Worm (Caenorhabditis elegans) whole organism, L1 larva: ENCODE measurements around the gene clk-2.

Source experiments
- C16A3.4 ChIP-seq: fragments of 150-350 bp; optimal IDR thresholded peaks from 2 replicates; lab custom pipeline; 2014; ENCODE audit warnings: missing biosample characterization, missing genetic modification characterization
- blmp-1 ChIP-seq: fragments of 150-350 bp; optimal IDR thresholded peaks from 2 replicates; lab custom pipeline; 2014; ENCODE audit warnings: missing biosample characterization, missing genetic modification characterization
- dpl-1 ChIP-seq, 3 experiments: fragments of 150-350 bp in 2 of 3; sonication (generic microtip) in 1 of 3; optimal IDR thresholded peaks; 2 replicates each; lab custom pipeline; 2014 to 2017; ENCODE audit warnings: missing biosample characterization in 3 of 3, missing genetic modification characterization in 3 of 3, missing genetic modification reagents in 3 of 3
- dsc-1 ChIP-seq: sonication (generic microtip); optimal IDR thresholded peaks from 2 replicates; lab custom pipeline; 2016; ENCODE audit warnings: mild to moderate bottlenecking, missing genetic modification characterization, missing compliant biosample characterization
- efl-1 ChIP-seq, 4 experiments: fragments of 150-350 bp; optimal IDR thresholded peaks in 3 of 4; peaks in 1 of 4; 1 replicate in 1 of 4; 2 replicates in 3 of 4; lab custom pipeline; 2014; ENCODE audit warnings: missing biosample characterization in 2 of 4, missing genetic modification characterization in 2 of 4, missing genetic modification reagents in 2 of 4
- egl-27 ChIP-seq, 2 experiments: fragments of 150-350 bp in 1 of 2; sonication (generic microtip); optimal IDR thresholded peaks; 3 replicates each; lab custom pipeline; 2017 to 2018; ENCODE audit warnings: missing biosample characterization in 2 of 2, missing genetic modification characterization in 2 of 2, missing genetic modification reagents in 2 of 2
- elt-2 ChIP-seq: sonication (generic microtip); optimal IDR thresholded peaks from 2 replicates; lab custom pipeline; 2016; ENCODE audit warnings: missing genetic modification characterization, mild to moderate bottlenecking, inconsistent platforms, missing compliant biosample characterization, missing genetic modification reagents
- elt-3 ChIP-seq, 6 experiments: fragments of 150-350 bp in 1 of 6; sonication (generic microtip); optimal IDR thresholded peaks; 2 replicates each; lab custom pipeline; 2017 to 2018; ENCODE audit warnings: missing biosample characterization in 6 of 6, missing genetic modification characterization in 6 of 6, inconsistent platforms in 1 of 6
- ets-5 ChIP-seq: fragments of 200-800 bp; sonication (Bioruptor generic); IDR thresholded peaks from 2 replicates; pipeline ENCODE4 v1.3.6; 2022; ENCODE audit warnings: missing genetic modification characterization, missing compliant biosample characterization
- fkh-10 ChIP-seq: sonication (generic microtip); optimal IDR thresholded peaks from 2 replicates; lab custom pipeline; 2017; ENCODE audit warnings: missing biosample characterization, missing genetic modification reagents, missing genetic modification characterization
- grh-1 ChIP-seq: fragments of 200-800 bp; sonication (Bioruptor generic); IDR thresholded peaks from 2 replicates; pipeline ENCODE4 v1.3.6; 2022; ENCODE audit warnings: missing genetic modification reagents, missing genetic modification characterization, missing compliant biosample characterization
- hlh-17 ChIP-seq: fragments of 200-800 bp; sonication (Bioruptor generic); optimal IDR thresholded peaks from 2 replicates; lab custom pipeline; 2018; ENCODE audit warnings: missing genetic modification characterization, mild to moderate bottlenecking, missing compliant biosample characterization, moderate library complexity, borderline replicate concordance
- hlh-4 ChIP-seq: sonication (generic microtip); optimal IDR thresholded peaks from 2 replicates; lab custom pipeline; 2016; ENCODE audit warnings: mild to moderate bottlenecking, missing genetic modification characterization, missing compliant biosample characterization
- lin-13 ChIP-seq: fragments of 150-350 bp; optimal IDR thresholded peaks from 2 replicates; lab custom pipeline; 2014; ENCODE audit warnings: missing biosample characterization, missing genetic modification reagents, missing genetic modification characterization
- lin-14 ChIP-seq: fragments of 200-800 bp; sonication (Bioruptor generic); optimal IDR thresholded peaks from 2 replicates; lab custom pipeline; 2018; ENCODE audit warnings: mild to moderate bottlenecking, missing genetic modification characterization, moderate library complexity, missing compliant biosample characterization
- lin-35 ChIP-seq, 2 experiments: fragments of 150-350 bp; optimal IDR thresholded peaks; 2 replicates each; lab custom pipeline; 2014; ENCODE audit warnings: missing biosample characterization in 2 of 2, missing genetic modification characterization in 2 of 2, missing genetic modification reagents in 2 of 2
- lin-39 ChIP-seq: fragments of 150-350 bp; optimal IDR thresholded peaks from 2 replicates; lab custom pipeline; 2014; ENCODE audit warnings: missing biosample characterization, missing genetic modification reagents, missing genetic modification characterization
- lir-3 ChIP-seq: sonication (generic microtip); optimal IDR thresholded peaks from 2 replicates; lab custom pipeline; 2016; ENCODE audit warnings: mild to moderate bottlenecking, missing genetic modification characterization, moderate library complexity, missing compliant biosample characterization; ENCODE audit not compliant: poor library complexity
- lsy-2 ChIP-seq, 2 experiments: fragments of 150-350 bp; optimal IDR thresholded peaks; 2 replicates each; lab custom pipeline; 2014; ENCODE audit warnings: missing biosample characterization in 2 of 2, missing genetic modification characterization in 2 of 2
- mep-1 ChIP-seq: fragments of 150-350 bp; optimal IDR thresholded peaks from 2 replicates; lab custom pipeline; 2014; ENCODE audit warnings: missing biosample characterization, missing genetic modification characterization
- nhr-11 ChIP-seq: fragments of 150-350 bp; optimal IDR thresholded peaks from 2 replicates; lab custom pipeline; 2014; ENCODE audit warnings: missing biosample characterization, missing genetic modification characterization
- nhr-12 ChIP-seq: sonication (generic microtip); optimal IDR thresholded peaks from 2 replicates; lab custom pipeline; 2017; ENCODE audit warnings: missing biosample characterization, missing genetic modification characterization
- nhr-19 ChIP-seq: fragments of 200-800 bp; sonication (Bioruptor generic); conservative IDR thresholded peaks from 2 replicates; pipeline ENCODE4 v1.3.6; 2022; ENCODE audit warnings: missing genetic modification characterization, missing compliant biosample characterization
- nhr-20 ChIP-seq: sonication (generic microtip); optimal IDR thresholded peaks from 2 replicates; lab custom pipeline; 2016; ENCODE audit warnings: mild to moderate bottlenecking, missing genetic modification characterization, missing compliant biosample characterization
- nhr-47 ChIP-seq: sonication (generic microtip); optimal IDR thresholded peaks from 2 replicates; lab custom pipeline; 2016; ENCODE audit warnings: mild to moderate bottlenecking, missing genetic modification characterization, moderate library complexity, missing compliant biosample characterization
- nhr-71 ChIP-seq: sonication (generic microtip); optimal IDR thresholded peaks from 2 replicates; lab custom pipeline; 2016; ENCODE audit warnings: mild to moderate bottlenecking, missing genetic modification characterization, moderate library complexity, missing compliant biosample characterization
- nhr-76 ChIP-seq: sonication (generic microtip); optimal IDR thresholded peaks from 2 replicates; lab custom pipeline; 2017; ENCODE audit warnings: missing biosample characterization, missing genetic modification characterization
- nhr-77 ChIP-seq: fragments of 150-350 bp; optimal IDR thresholded peaks from 2 replicates; lab custom pipeline; 2014; ENCODE audit warnings: missing biosample characterization, missing genetic modification characterization
- nhr-85 ChIP-seq: sonication (generic microtip); peaks from one replicate; lab custom pipeline; 2016; ENCODE audit warnings: missing genetic modification characterization, inconsistent platforms, missing compliant biosample characterization
- pag-3 ChIP-seq: sonication (generic microtip); optimal IDR thresholded peaks from 2 replicates; lab custom pipeline; 2017; ENCODE audit warnings: missing genetic modification characterization, mild to moderate bottlenecking, missing compliant biosample characterization, antibody characterized with exemption, borderline replicate concordance; ENCODE audit not compliant: insufficient read depth
- rnt-1 ChIP-seq: sonication (generic microtip); optimal IDR thresholded peaks from 2 replicates; lab custom pipeline; 2016; ENCODE audit warnings: mild to moderate bottlenecking, missing genetic modification characterization, moderate library complexity, missing compliant biosample characterization
- snpc-4 ChIP-seq: fragments of 150-350 bp; optimal IDR thresholded peaks from 2 replicates; lab custom pipeline; 2014; ENCODE audit warnings: missing biosample characterization, missing genetic modification characterization
- snu-23 ChIP-seq: sonication (generic microtip); optimal IDR thresholded peaks from 2 replicates; lab custom pipeline; 2016; ENCODE audit warnings: missing genetic modification characterization, missing compliant biosample characterization
- sptf-1 ChIP-seq: fragments of 150-350 bp; optimal IDR thresholded peaks from 2 replicates; lab custom pipeline; 2014; ENCODE audit warnings: missing biosample characterization, missing genetic modification characterization
- sup-37 ChIP-seq: fragments of 200-800 bp; sonication (Bioruptor generic); optimal IDR thresholded peaks from 2 replicates; lab custom pipeline; 2018; ENCODE audit warnings: mild to moderate bottlenecking, missing genetic modification characterization, missing compliant biosample characterization
- tbx-2 ChIP-seq: sonication (generic microtip); optimal IDR thresholded peaks from 2 replicates; lab custom pipeline; 2016; ENCODE audit warnings: missing genetic modification characterization, missing compliant biosample characterization
- unc-130 ChIP-seq: fragments of 150-350 bp; optimal IDR thresholded peaks from 2 replicates; lab custom pipeline; 2017; ENCODE audit warnings: missing biosample characterization, missing genetic modification characterization, inconsistent platforms
- unc-62 ChIP-seq: fragments of 150-350 bp; optimal IDR thresholded peaks from 2 replicates; lab custom pipeline; 2014; ENCODE audit warnings: missing biosample characterization, missing genetic modification reagents, missing genetic modification characterization

clk-2 gene

DNA sequence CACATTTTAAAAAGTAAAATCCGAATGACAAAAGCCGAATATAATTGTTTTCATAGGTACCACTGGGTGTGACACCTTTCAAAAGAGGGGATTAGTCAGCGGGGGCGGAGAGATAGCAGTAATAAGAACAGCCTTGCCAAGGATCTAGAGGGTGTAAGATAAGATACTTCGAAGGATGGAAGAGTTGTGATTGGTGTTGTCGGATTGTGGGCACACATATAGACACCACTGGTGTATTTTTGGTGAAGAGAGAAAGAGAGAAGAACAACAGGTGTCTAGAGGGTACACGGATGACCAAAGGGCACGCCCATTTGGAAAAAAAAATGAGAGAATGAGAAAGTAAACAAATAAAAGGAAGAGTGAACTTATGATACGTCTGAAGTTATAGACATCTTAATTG, 26.9 kb upstream of the clk-2 start:
- TF ChIP-seq lin-14 (GFP tag; lab: Kevin White, UChicago) (peak; percentile 32), C16A3.4 (tag; lab: Kevin White, UChicago) (no peak), elt-3 (tag; optimal IDR thresholded peaks at IDR 0.05; lab: Kevin White, UChicago) (no peak), snu-23 (peak; percentile 3), lsy-2 (tag; optimal IDR thresholded peaks at IDR 0.05; lab: Kevin White, UChicago) (peak in 1 of 2 experiments; percentile 15), nhr-71 (tag; lab: Kevin White, UChicago) (peak; percentile 6), unc-62 (GFP tag; lab: Kevin White, UChicago) (no peak), rnt-1 (tag; lab: Kevin White, UChicago) (peak; percentile 47)

- TF ChIP-seq efl-1 (optimal IDR thresholded peaks at IDR 0.05; lab: Kevin White, UChicago) (peak in 1 of 2 experiments; percentile 23), efl-1 (GFP tag; optimal IDR thresholded peaks at IDR 0.05 in 1 of 2; lab: Kevin White, UChicago) (peak in 1 of 2 experiments; percentile 70), lir-3 (no peak), tbx-2 (no peak), lin-13 (no peak), lin-14 (GFP tag; lab: Kevin White, UChicago) (peak; percentile 64), nhr-20 (peak; percentile 14), grh-1 (GFP tag; lab: Robert Waterston, UW) (no peak), dsc-1 (tag; lab: Kevin White, UChicago) (peak; percentile 16), blmp-1 (tag; lab: Kevin White, UChicago) (peak; percentile 88), elt-3 (tag; optimal IDR thresholded peaks at IDR 0.05; lab: Kevin White, UChicago) (no peak), elt-2 (tag; lab: Kevin White, UChicago) (no peak), unc-130 (tag; lab: Kevin White, UChicago) (peak; percentile 25), nhr-47 (tag; lab: Kevin White, UChicago) (no peak), mep-1 (tag; lab: Kevin White, UChicago) (peak; percentile 35), snu-23 (peak; percentile 24), dpl-1 (GFP tag; optimal IDR thresholded peaks at IDR 0.05; lab: Kevin White, UChicago) (no peak), lsy-2 (tag; optimal IDR thresholded peaks at IDR 0.05; lab: Kevin White, UChicago) (peak; percentile 42 to 45), nhr-71 (tag; lab: Kevin White, UChicago) (peak; percentile 48), pag-3 (tag; lab: Kevin White, UChicago) (peak; percentile 83), nhr-85 (tag; lab: Kevin White, UChicago) (peak; percentile 76), rnt-1 (tag; lab: Kevin White, UChicago) (peak; percentile 50), ets-5 (GFP tag; lab: Robert Waterston, UW) (no peak), egl-27 (tag; optimal IDR thresholded peaks at IDR 0.05; lab: Kevin White, UChicago) (no peak), hlh-4 (tag; lab: Kevin White, UChicago) (no peak), sptf-1 (no peak), C16A3.4 (tag; lab: Kevin White, UChicago) (peak; percentile 27)
Observed at ce11 chrIII:7544211-7544610, 25.9 kb upstream of the clk-2 start.

DNA sequence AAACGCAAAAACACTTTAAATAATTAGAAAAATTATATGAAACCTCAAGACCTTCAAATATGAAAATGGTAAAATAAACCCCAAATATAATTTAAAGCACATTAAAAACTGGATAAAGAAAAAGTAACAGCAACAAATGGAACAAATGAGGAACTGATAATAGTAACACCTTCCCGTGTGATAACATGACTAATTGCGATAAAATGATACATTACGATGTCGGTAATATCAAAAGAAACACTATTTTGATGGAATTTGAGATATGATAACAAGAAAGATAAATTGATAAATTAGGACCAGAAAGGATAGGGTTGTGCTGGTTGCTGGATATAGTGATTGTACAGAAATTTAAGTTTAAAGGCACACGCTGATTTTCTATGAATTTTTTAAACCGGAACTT, 23.7 kb upstream of the clk-2 start:
- no peak for TF ChIP-seq nhr-76
- no peak for TF ChIP-seq lin-39 (tag; lab: Kevin White, UChicago)
- no peak for TF ChIP-seq nhr-19 (GFP tag; lab: Robert Waterston, UW)
- no peak for TF ChIP-seq nhr-77 (tag; lab: Kevin White, UChicago)
- TF ChIP-seq lin-35 (GFP tag; optimal IDR thresholded peaks at IDR 0.05; lab: Kevin White, UChicago): no peak
- no peak for TF ChIP-seq nhr-12 (tag; lab: Kevin White, UChicago)
- no peak for TF ChIP-seq snu-23
- no peak for TF ChIP-seq sup-37 (GFP tag; lab: Kevin White, UChicago)
- TF ChIP-seq C16A3.4 (tag; lab: Kevin White, UChicago): no peak
- TF ChIP-seq rnt-1 (tag; lab: Kevin White, UChicago): no peak
- TF ChIP-seq fkh-10 (GFP tag; lab: Kevin White, UChicago): no peak
- TF ChIP-seq hlh-17 (GFP tag; lab: Kevin White, UChicago): no peak
- no peak for TF ChIP-seq nhr-11
- TF ChIP-seq snpc-4 (tag; lab: Kevin White, UChicago): no peak
- TF ChIP-seq sptf-1: no peak
